Fruit fly (Drosophila melanogaster) whole organism, pupa: ENCODE measurements around the gene ValRS-m.
A peak's percentile ranks its signal among the peaks of the same experiment; 100 is the strongest.

Experiments used
- CG10348 ChIP-seq: fragments of 200-800 bp; sonication (Bioruptor generic); IDR thresholded peaks from 2 replicates; pipeline ENCODE4 v1.3.6; 2022; ENCODE audit warnings: missing biosample characterization, missing genetic modification characterization
- CG12605 ChIP-seq: fragments of 200-800 bp; sonication (Bioruptor generic); IDR thresholded peaks from 2 replicates; pipeline ENCODE4 v1.3.6; 2022; ENCODE audit warnings: missing biosample characterization, missing genetic modification characterization
- CG13204 ChIP-seq: fragments of 200-800 bp; sonication (Bioruptor generic); optimal IDR thresholded peaks from 2 replicates; lab custom pipeline; 2018; ENCODE audit warnings: missing biosample characterization, mild to moderate bottlenecking, missing genetic modification characterization, moderate library complexity
- CG15710 ChIP-seq: fragments of 200-800 bp; sonication (Bioruptor generic); optimal IDR thresholded peaks from 2 replicates; lab custom pipeline; 2018; ENCODE audit warnings: missing biosample characterization, mild to moderate bottlenecking, missing genetic modification characterization, moderate library complexity
- CG17806 ChIP-seq: fragments of 200-800 bp; sonication (Bioruptor generic); optimal IDR thresholded peaks from 2 replicates; lab custom pipeline; 2018; ENCODE audit warnings: missing biosample characterization, mild to moderate bottlenecking, missing genetic modification characterization, moderate library complexity
- CG32121 ChIP-seq: fragments of 200-800 bp; sonication (Bioruptor generic); IDR thresholded peaks from 2 replicates; pipeline ENCODE4 v1.3.6; 2022; ENCODE audit warnings: missing biosample characterization, missing genetic modification characterization
- CG34367 ChIP-seq: fragments of 200-800 bp; sonication (Bioruptor generic); optimal IDR thresholded peaks from 2 replicates; lab custom pipeline; 2018; ENCODE audit warnings: missing biosample characterization, mild to moderate bottlenecking, missing genetic modification characterization
- CG4496 ChIP-seq: fragments of 200-800 bp; sonication (Bioruptor generic); IDR thresholded peaks from 3 replicates; pipeline ENCODE4 v1.3.6; 2022; ENCODE audit warnings: missing biosample characterization, missing genetic modification characterization
- CG8159 ChIP-seq: fragments of 200-800 bp; sonication (Bioruptor generic); optimal IDR thresholded peaks from 3 replicates; lab custom pipeline; 2018; ENCODE audit warnings: missing biosample characterization, mild to moderate bottlenecking, missing genetic modification characterization, moderate library complexity
- CG8301 ChIP-seq: fragments of 200-800 bp; sonication (Bioruptor generic); optimal IDR thresholded peaks from 2 replicates; lab custom pipeline; 2018; ENCODE audit warnings: missing biosample characterization, mild to moderate bottlenecking, missing genetic modification characterization
- CG9948 ChIP-seq: fragments of 200-800 bp; sonication (Bioruptor generic); optimal IDR thresholded peaks from 2 replicates; lab custom pipeline; 2018; ENCODE audit warnings: missing biosample characterization, mild to moderate bottlenecking, missing genetic modification characterization, moderate library complexity
- EcR ChIP-seq: fragments of 200-800 bp; sonication (Bioruptor generic); optimal IDR thresholded peaks from 3 replicates; lab custom pipeline; 2019; ENCODE audit warnings: missing biosample characterization, missing genetic modification characterization, mild to moderate bottlenecking, moderate library complexity, missing genetic modification reagents
- Ets98B ChIP-seq: fragments of 200-800 bp; sonication (Bioruptor generic); IDR thresholded peaks from 2 replicates; pipeline ENCODE4 v1.3.6; 2022; ENCODE audit warnings: missing biosample characterization, missing genetic modification characterization
- Pif1A ChIP-seq: fragments of 200-800 bp; sonication (Bioruptor generic); optimal IDR thresholded peaks from 3 replicates; lab custom pipeline; 2016; ENCODE audit warnings: missing biosample characterization, missing genetic modification characterization
- Pif1B ChIP-seq: fragments of 200-800 bp; sonication (Bioruptor generic); optimal IDR thresholded peaks from 3 replicates; lab custom pipeline; 2016; ENCODE audit warnings: missing biosample characterization, missing genetic modification characterization
- Snoo ChIP-seq: fragments of 200-800 bp; sonication (Bioruptor generic); optimal IDR thresholded peaks from 3 replicates; lab custom pipeline; 2017; ENCODE audit warnings: missing biosample characterization, mild to moderate bottlenecking, missing genetic modification characterization, inconsistent platforms
- fd96Ca ChIP-seq: fragments of 200-800 bp; sonication (Bioruptor generic); IDR thresholded peaks from 3 replicates; pipeline ENCODE4 v1.3.6; 2022; ENCODE audit warnings: missing biosample characterization, missing genetic modification characterization
- gl ChIP-seq: fragments of 200-800 bp; sonication (Bioruptor generic); optimal IDR thresholded peaks from 2 replicates; lab custom pipeline; 2018; ENCODE audit warnings: missing biosample characterization, mild to moderate bottlenecking, missing genetic modification characterization
- rn ChIP-seq: fragments of 200-800 bp; sonication (Bioruptor generic); IDR thresholded peaks from 2 replicates; pipeline ENCODE4 v1.3.6; 2022; ENCODE audit warnings: missing biosample characterization, missing genetic modification characterization

The ValRS-m gene

dm6 chr3L:8978678-8979413 lies 14.3 kb upstream of the ValRS-m start:
- TF ChIP-seq Pif1A (no peak), CG13204 (GFP tag; lab: Kevin White, UChicago) (no peak), Pif1B (GFP tag; lab: Kevin White, UChicago) (no peak), Ets98B (GFP tag; lab: Robert Waterston, UW) (peak; percentile 74), rn (GFP tag; lab: Robert Waterston, UW) (no peak), CG4496 (peak; percentile 83; the same call in 2 of the 3 replicates), CG10348 (GFP tag; lab: Robert Waterston, UW) (peak; percentile 47; the same call in 1 of the 2 replicates), CG9948 (peak; percentile 8), CG32121 (GFP tag; lab: Robert Waterston, UW) (peak; percentile 84), CG17806 (tag; lab: Kevin White, UChicago) (no peak), CG15710 (tag; lab: Kevin White, UChicago) (no peak), gl (no peak), Snoo (no peak), CG8159 (tag; lab: Kevin White, UChicago) (no peak), CG12605 (GFP tag; lab: Robert Waterston, UW) (peak; percentile 40), EcR (GFP tag; lab: Kevin White, UChicago) (peak; percentile 70), CG8301 (peak; percentile 3), fd96Ca (peak; percentile 73; the same call in 2 of the 3 replicates)

- TF ChIP-seq Pif1B (GFP tag; lab: Kevin White, UChicago) (no peak), CG9948 (peak; percentile 47), gl (no peak), EcR (GFP tag; lab: Kevin White, UChicago) (no peak), rn (GFP tag; lab: Robert Waterston, UW) (no peak), CG32121 (GFP tag; lab: Robert Waterston, UW) (peak; percentile 30; the same call in 1 of the 2 replicates), CG12605 (GFP tag; lab: Robert Waterston, UW) (0 out of 2 replicates have a peak, but pooled peaks have one; percentile 25), Snoo (peak; percentile 34), CG8159 (tag; lab: Kevin White, UChicago) (peak; percentile 63), CG10348 (GFP tag; lab: Robert Waterston, UW) (no peak), CG17806 (tag; lab: Kevin White, UChicago) (peak; percentile 24), CG15710 (tag; lab: Kevin White, UChicago) (peak; percentile 65), fd96Ca (peak; percentile 59; the same call in 1 of the 3 replicates), CG13204 (GFP tag; lab: Kevin White, UChicago) (no peak), CG8301 (no peak)
Observed at dm6 chr3L:8974478-8975477, 10.2 kb upstream of the ValRS-m start, which contains the start of the genes pix and Srp68. TSS of gene pix (minus strand) at chr3L:8974765. TSS of gene Srp68 (plus strand) at chr3L:8975046.

- TF ChIP-seq CG15710 (tag; lab: Kevin White, UChicago) (no peak), EcR (GFP tag; lab: Kevin White, UChicago) (peak; percentile 2), CG8159 (tag; lab: Kevin White, UChicago) (no peak)
Observed at dm6 chr3L:8968437-8968836, 3.9 kb upstream of the ValRS-m start, which contains the start of gene CG5026. TSS of gene CG5026 (plus strand) at chr3L:8968528.

- TF ChIP-seq gl (peak; percentile 3), CG17806 (tag; lab: Kevin White, UChicago) (no peak)
Observed at dm6 chr3L:8966324-8967011, 1.9 kb upstream of the ValRS-m start, which contains the start of the genes CG5653 and CG5021. TSS of gene CG5653 (minus strand) at chr3L:8966374. TSS of gene CG5021 (plus strand) at chr3L:8966829.

- TF ChIP-seq rn (GFP tag; lab: Robert Waterston, UW) (no peak), gl (no peak), Pif1B (GFP tag; lab: Kevin White, UChicago) (no peak), CG34367 (no peak), EcR (GFP tag; lab: Kevin White, UChicago) (no peak), CG8301 (no peak), CG9948 (no peak), Snoo (no peak), CG12605 (GFP tag; lab: Robert Waterston, UW) (no peak), CG10348 (GFP tag; lab: Robert Waterston, UW) (no peak), CG4496 (no peak), Pif1A (no peak), CG15710 (tag; lab: Kevin White, UChicago) (no peak), CG32121 (GFP tag; lab: Robert Waterston, UW) (no peak), CG8159 (tag; lab: Kevin White, UChicago) (no peak), fd96Ca (no peak)
Observed at dm6 chr3L:8958557-8958956, 6.0 kb downstream of the ValRS-m start, which contains the start of gene CG13313. TSS of gene CG13313 (plus strand) at chr3L:8958857.

dm6 chr3L:8956669-8957068 lies 7.9 kb downstream of the ValRS-m start, which contains the start of gene mRpL12:
TSS of gene mRpL12 (plus strand) at chr3L:8956791.
- no peak for TF ChIP-seq Pif1B (GFP tag; lab: Kevin White, UChicago)
- no peak for TF ChIP-seq CG32121 (GFP tag; lab: Robert Waterston, UW)
- no peak for TF ChIP-seq fd96Ca
- TF ChIP-seq Snoo, result no peak
- no peak for TF ChIP-seq CG10348 (GFP tag; lab: Robert Waterston, UW)
- no peak for TF ChIP-seq CG12605 (GFP tag; lab: Robert Waterston, UW)
- no peak for TF ChIP-seq Ets98B (GFP tag; lab: Robert Waterston, UW)
- no peak for TF ChIP-seq gl
- no peak for TF ChIP-seq CG4496
- no peak for TF ChIP-seq CG34367
- no peak for TF ChIP-seq CG8159 (tag; lab: Kevin White, UChicago)
- TF ChIP-seq Pif1A, result no peak
